Worm (Caenorhabditis elegans) whole organism, late embryonic: Measurements from ENCODE around the gene snb-2.

ENCODE experiments used
- K09A11.1 ChIP-seq: sonication (generic microtip); optimal IDR thresholded peaks from 2 replicates; lab custom pipeline; 2017; ENCODE audit warnings: antibody characterized with exemption, mild to moderate bottlenecking, missing genetic modification characterization, missing compliant biosample characterization; ENCODE audit not compliant: insufficient read depth
- ahr-1 ChIP-seq: sonication (generic microtip); optimal IDR thresholded peaks from 2 replicates; lab custom pipeline; 2016; ENCODE audit warnings: missing genetic modification characterization, missing compliant biosample characterization
- ceh-18 ChIP-seq: sonication (generic microtip); optimal IDR thresholded peaks from 2 replicates; lab custom pipeline; 2016; ENCODE audit warnings: missing genetic modification characterization, missing compliant biosample characterization
- ceh-6 ChIP-seq: fragments of 200-800 bp; sonication (Bioruptor generic); optimal IDR thresholded peaks from 2 replicates; lab custom pipeline; 2018; ENCODE audit warnings: mild to moderate bottlenecking, missing genetic modification characterization, missing compliant biosample characterization
- che-1 ChIP-seq: sonication (generic microtip); optimal IDR thresholded peaks from 2 replicates; lab custom pipeline; 2016; ENCODE audit warnings: mild to moderate bottlenecking, missing genetic modification characterization, missing compliant biosample characterization
- pha-4 ChIP-seq: fragments of 150-350 bp; optimal IDR thresholded peaks from 2 replicates; lab custom pipeline; 2018; ENCODE audit warnings: missing biosample characterization, missing genetic modification reagents, missing genetic modification characterization
- pqm-1 ChIP-seq: sonication (generic microtip); optimal IDR thresholded peaks from 2 replicates; lab custom pipeline; 2016; ENCODE audit warnings: missing genetic modification characterization, missing compliant biosample characterization
- ref-2 ChIP-seq: sonication (generic microtip); optimal IDR thresholded peaks from 2 replicates; lab custom pipeline; 2016; ENCODE audit warnings: missing genetic modification characterization, missing compliant biosample characterization
- tbx-7 ChIP-seq: sonication (generic microtip); optimal IDR thresholded peaks from 2 replicates; lab custom pipeline; 2016; ENCODE audit warnings: missing genotype, missing genetic modification characterization, missing compliant biosample characterization
- ttx-3 ChIP-seq: sonication (generic microtip); optimal IDR thresholded peaks from 2 replicates; lab custom pipeline; 2016; ENCODE audit warnings: missing genetic modification reagents, missing genetic modification characterization, missing compliant biosample characterization

DNA sequence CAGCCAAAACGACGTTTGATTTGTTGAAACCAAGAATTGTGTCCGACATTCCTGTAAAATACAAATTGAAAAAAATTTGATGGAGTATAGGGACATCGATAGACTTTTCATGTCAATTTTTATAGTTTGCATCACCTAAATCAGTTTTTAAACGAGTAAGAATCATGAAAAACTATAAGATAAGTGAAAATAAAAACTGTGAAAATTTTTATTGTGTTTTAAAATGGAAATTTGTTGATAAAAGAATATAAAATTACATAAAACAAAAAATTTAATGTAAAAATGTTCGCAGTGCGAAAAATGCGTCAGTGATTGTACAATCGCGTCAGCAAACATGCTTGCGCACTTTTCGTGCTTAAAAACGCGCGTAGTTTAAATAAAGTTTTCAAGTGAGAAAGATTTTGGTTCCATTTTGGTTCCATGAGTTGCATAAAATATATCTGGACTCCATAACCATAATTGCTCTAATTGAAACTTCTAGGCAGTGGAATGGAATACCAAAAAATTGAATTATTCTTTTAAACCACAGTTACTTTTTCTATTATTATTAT is 2.2 kb downstream of the snb-2 start, which contains the start of gene tomm-20:
- TF ChIP-seq ttx-3 (tag; lab: Kevin White, UChicago), result no peak
- TF ChIP-seq ref-2, result no peak
- no peak for TF ChIP-seq pqm-1 (tag; lab: Kevin White, UChicago)
- no peak for TF ChIP-seq tbx-7 (tag; lab: Kevin White, UChicago)
- no peak for TF ChIP-seq che-1
- no peak for TF ChIP-seq pha-4
- peak; percentile 28 for TF ChIP-seq ceh-6
- TF ChIP-seq ceh-18 (tag; lab: Kevin White, UChicago), result peak; percentile 41
- TF ChIP-seq K09A11.1 (tag; lab: Kevin White, UChicago), result no peak
- TF ChIP-seq ahr-1 (tag; lab: Kevin White, UChicago), result peak; percentile 33
